In the genomic region with DNA sequence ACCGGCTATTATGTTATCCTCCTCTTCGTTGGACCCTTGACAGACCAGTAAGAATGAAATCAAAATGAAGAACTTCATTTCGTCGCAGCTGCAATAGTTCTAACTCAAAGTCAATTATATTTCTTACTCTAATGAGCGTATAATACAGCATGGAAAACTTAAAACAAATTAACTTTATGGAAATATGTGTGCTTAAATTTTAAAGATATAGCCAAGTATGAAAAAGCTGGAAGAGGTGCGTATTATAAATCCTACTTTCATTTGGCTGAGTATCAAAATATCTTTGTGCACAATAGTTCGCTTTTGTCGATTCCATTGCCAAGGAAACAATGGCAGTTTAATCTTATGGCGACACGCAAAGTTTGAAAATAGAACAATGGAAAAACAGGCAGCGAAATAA, we compare ENCODE assay signal across 2 fruit fly cellular contexts.
A peak's percentile ranks its signal among the peaks of the same experiment; 100 is the strongest.
TF ChIP-seq lines count a peak whose summit lies in the region.

A gene (minus strand): TSS at position 101 of the 400 bp plus-strand sequence.

- TF ChIP-seq CTCF in whole organism, embryonic (GFP tag; optimal IDR thresholded peaks at IDR 0.05; lab: Kevin White, UChicago), result no peak

TF ChIP-seq in whole organism, adult, 20 proteins besides CTCF, POLR2A, EP300 and RAD21:
- peak; percentile 8 for TF ChIP-seq kay (GFP tag; lab: Kevin White, UChicago; ENCODE audit: borderline replicate concordance)
- no peak for TF ChIP-seq Hr96 (GFP tag; optimal IDR thresholded peaks at IDR 0.05; lab: Kevin White, UChicago)

TF ChIP-seq in whole organism, embryonic, 481 proteins besides CTCF, POLR2A, EP300 and RAD21:
- TF ChIP-seq Ets65A (GFP tag; lab: Kevin White, UChicago) (peak; percentile 25), Ravus (GFP tag; IDR thresholded peaks at IDR 0.05; lab: Robert Waterston, UW) (no peak)
